Fruit fly (Drosophila melanogaster) whole organism, pupa: ENCODE data around the gene CG40160.
"Not testable (repeated sequence)": the region's sequence is repeated elsewhere in the genome, so short reads cannot be mapped to it uniquely, and the experiment has no call there.

ENCODE experiments used
- CG10348 ChIP-seq: fragments of 200-800 bp; sonication (Bioruptor generic); IDR thresholded peaks from 2 replicates; pipeline ENCODE4 v1.3.6; 2022; ENCODE audit warnings: missing biosample characterization, missing genetic modification characterization
- CG12605 ChIP-seq: fragments of 200-800 bp; sonication (Bioruptor generic); IDR thresholded peaks from 2 replicates; pipeline ENCODE4 v1.3.6; 2022; ENCODE audit warnings: missing biosample characterization, missing genetic modification characterization
- CG13204 ChIP-seq: fragments of 200-800 bp; sonication (Bioruptor generic); optimal IDR thresholded peaks from 2 replicates; lab custom pipeline; 2018; ENCODE audit warnings: missing biosample characterization, mild to moderate bottlenecking, missing genetic modification characterization, moderate library complexity
- CG15710 ChIP-seq: fragments of 200-800 bp; sonication (Bioruptor generic); optimal IDR thresholded peaks from 2 replicates; lab custom pipeline; 2018; ENCODE audit warnings: missing biosample characterization, mild to moderate bottlenecking, missing genetic modification characterization, moderate library complexity
- CG32121 ChIP-seq: fragments of 200-800 bp; sonication (Bioruptor generic); IDR thresholded peaks from 2 replicates; pipeline ENCODE4 v1.3.6; 2022; ENCODE audit warnings: missing biosample characterization, missing genetic modification characterization
- CG34367 ChIP-seq: fragments of 200-800 bp; sonication (Bioruptor generic); optimal IDR thresholded peaks from 2 replicates; lab custom pipeline; 2018; ENCODE audit warnings: missing biosample characterization, mild to moderate bottlenecking, missing genetic modification characterization
- CG8301 ChIP-seq: fragments of 200-800 bp; sonication (Bioruptor generic); optimal IDR thresholded peaks from 2 replicates; lab custom pipeline; 2018; ENCODE audit warnings: missing biosample characterization, mild to moderate bottlenecking, missing genetic modification characterization
- CG9948 ChIP-seq: fragments of 200-800 bp; sonication (Bioruptor generic); optimal IDR thresholded peaks from 2 replicates; lab custom pipeline; 2018; ENCODE audit warnings: missing biosample characterization, mild to moderate bottlenecking, missing genetic modification characterization, moderate library complexity
- D1 ChIP-seq: fragments of 200-800 bp; sonication (Bioruptor generic); optimal IDR thresholded peaks from 2 replicates; lab custom pipeline; 2018; ENCODE audit warnings: missing biosample characterization, mild to moderate bottlenecking, missing genetic modification characterization, moderate library complexity
- Pif1A ChIP-seq: fragments of 200-800 bp; sonication (Bioruptor generic); optimal IDR thresholded peaks from 3 replicates; lab custom pipeline; 2016; ENCODE audit warnings: missing biosample characterization, missing genetic modification characterization
- Pif1B ChIP-seq: fragments of 200-800 bp; sonication (Bioruptor generic); optimal IDR thresholded peaks from 3 replicates; lab custom pipeline; 2016; ENCODE audit warnings: missing biosample characterization, missing genetic modification characterization
- Snoo ChIP-seq: fragments of 200-800 bp; sonication (Bioruptor generic); optimal IDR thresholded peaks from 3 replicates; lab custom pipeline; 2017; ENCODE audit warnings: missing biosample characterization, mild to moderate bottlenecking, missing genetic modification characterization, inconsistent platforms
- fd96Ca ChIP-seq: fragments of 200-800 bp; sonication (Bioruptor generic); IDR thresholded peaks from 3 replicates; pipeline ENCODE4 v1.3.6; 2022; ENCODE audit warnings: missing biosample characterization, missing genetic modification characterization
- rn ChIP-seq: fragments of 200-800 bp; sonication (Bioruptor generic); IDR thresholded peaks from 2 replicates; pipeline ENCODE4 v1.3.6; 2022; ENCODE audit warnings: missing biosample characterization, missing genetic modification characterization

Gene CG40160

dm6 chr3L:26215515-26215914, at the start of gene CG40160:
TSS of gene CG40160 (plus strand) at chr3L:26215815.
- TF ChIP-seq CG12605 (GFP tag; lab: Robert Waterston, UW); Snoo; CG10348 (GFP tag; lab: Robert Waterston, UW): not testable (repeated sequence)

DNA sequence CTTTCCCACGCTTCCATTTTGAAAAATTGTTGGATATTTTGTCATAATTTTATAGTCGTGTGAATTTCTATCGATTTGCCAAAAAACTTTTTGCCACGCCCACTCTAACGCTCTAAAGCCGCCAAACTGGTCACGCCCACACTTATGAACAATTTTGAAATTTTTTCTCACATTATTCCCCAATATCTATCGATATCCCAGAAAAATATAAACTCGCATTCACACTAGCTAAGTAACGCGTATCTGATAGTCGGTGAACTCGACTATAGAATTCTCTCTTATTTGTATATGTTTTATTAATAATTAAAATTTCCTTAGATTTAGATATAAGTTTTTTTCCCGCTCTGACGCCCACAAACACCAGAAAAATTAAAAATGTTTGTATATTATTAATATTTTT, 8.4 kb downstream of the CG40160 start:
- TF ChIP-seq fd96Ca (GFP tag; lab: Robert Waterston, UW) = no peak
- TF ChIP-seq CG15710 (tag; lab: Kevin White, UChicago) = no peak
- no peak for TF ChIP-seq rn
- TF ChIP-seq D1 (tag; lab: Kevin White, UChicago) = no peak
- TF ChIP-seq Snoo = no peak
- no peak for TF ChIP-seq CG34367 (tag; lab: Kevin White, UChicago)
- no peak for TF ChIP-seq Pif1B (GFP tag; lab: Kevin White, UChicago)
- TF ChIP-seq CG8301 (tag; lab: Kevin White, UChicago) = no peak
- TF ChIP-seq CG13204 (GFP tag; lab: Kevin White, UChicago) = no peak
- no peak for TF ChIP-seq CG9948 (tag; lab: Kevin White, UChicago)
- no peak for TF ChIP-seq CG32121 (GFP tag; lab: Robert Waterston, UW)
- no peak for TF ChIP-seq Pif1A (GFP tag; lab: Kevin White, UChicago)
